Fruit fly (Drosophila melanogaster) whole organism, pupa: ENCODE results near the gene CG4009.

Experiments
- CG10348 ChIP-seq: fragments of 200-800 bp; sonication (Bioruptor generic); IDR thresholded peaks from 2 replicates; pipeline ENCODE4 v1.3.6; 2022; ENCODE audit warnings: missing biosample characterization, missing genetic modification characterization
- CG12605 ChIP-seq: fragments of 200-800 bp; sonication (Bioruptor generic); IDR thresholded peaks from 2 replicates; pipeline ENCODE4 v1.3.6; 2022; ENCODE audit warnings: missing biosample characterization, missing genetic modification characterization
- CG13204 ChIP-seq: fragments of 200-800 bp; sonication (Bioruptor generic); optimal IDR thresholded peaks from 2 replicates; lab custom pipeline; 2018; ENCODE audit warnings: missing biosample characterization, mild to moderate bottlenecking, missing genetic modification characterization, moderate library complexity
- CG14655 ChIP-seq: fragments of 200-800 bp; sonication (Bioruptor generic); optimal IDR thresholded peaks from 3 replicates; lab custom pipeline; 2017; ENCODE audit warnings: mild to moderate bottlenecking, missing biosample characterization, missing genetic modification reagents, missing genetic modification characterization
- CG15710 ChIP-seq: fragments of 200-800 bp; sonication (Bioruptor generic); optimal IDR thresholded peaks from 2 replicates; lab custom pipeline; 2018; ENCODE audit warnings: missing biosample characterization, mild to moderate bottlenecking, missing genetic modification characterization, moderate library complexity
- CG17806 ChIP-seq: fragments of 200-800 bp; sonication (Bioruptor generic); optimal IDR thresholded peaks from 2 replicates; lab custom pipeline; 2018; ENCODE audit warnings: missing biosample characterization, mild to moderate bottlenecking, missing genetic modification characterization, moderate library complexity
- CG32121 ChIP-seq: fragments of 200-800 bp; sonication (Bioruptor generic); IDR thresholded peaks from 2 replicates; pipeline ENCODE4 v1.3.6; 2022; ENCODE audit warnings: missing biosample characterization, missing genetic modification characterization
- CG34367 ChIP-seq: fragments of 200-800 bp; sonication (Bioruptor generic); optimal IDR thresholded peaks from 2 replicates; lab custom pipeline; 2018; ENCODE audit warnings: missing biosample characterization, mild to moderate bottlenecking, missing genetic modification characterization
- CG4496 ChIP-seq: fragments of 200-800 bp; sonication (Bioruptor generic); IDR thresholded peaks from 3 replicates; pipeline ENCODE4 v1.3.6; 2022; ENCODE audit warnings: missing biosample characterization, missing genetic modification characterization
- CG8159 ChIP-seq: fragments of 200-800 bp; sonication (Bioruptor generic); optimal IDR thresholded peaks from 3 replicates; lab custom pipeline; 2018; ENCODE audit warnings: missing biosample characterization, mild to moderate bottlenecking, missing genetic modification characterization, moderate library complexity
- CG8301 ChIP-seq: fragments of 200-800 bp; sonication (Bioruptor generic); optimal IDR thresholded peaks from 2 replicates; lab custom pipeline; 2018; ENCODE audit warnings: missing biosample characterization, mild to moderate bottlenecking, missing genetic modification characterization
- CG9948 ChIP-seq: fragments of 200-800 bp; sonication (Bioruptor generic); optimal IDR thresholded peaks from 2 replicates; lab custom pipeline; 2018; ENCODE audit warnings: missing biosample characterization, mild to moderate bottlenecking, missing genetic modification characterization, moderate library complexity
- D1 ChIP-seq: fragments of 200-800 bp; sonication (Bioruptor generic); optimal IDR thresholded peaks from 2 replicates; lab custom pipeline; 2018; ENCODE audit warnings: missing biosample characterization, mild to moderate bottlenecking, missing genetic modification characterization, moderate library complexity
- EcR ChIP-seq: fragments of 200-800 bp; sonication (Bioruptor generic); optimal IDR thresholded peaks from 3 replicates; lab custom pipeline; 2019; ENCODE audit warnings: missing biosample characterization, missing genetic modification characterization, mild to moderate bottlenecking, moderate library complexity, missing genetic modification reagents
- Ets98B ChIP-seq: fragments of 200-800 bp; sonication (Bioruptor generic); IDR thresholded peaks from 2 replicates; pipeline ENCODE4 v1.3.6; 2022; ENCODE audit warnings: missing biosample characterization, missing genetic modification characterization
- Pif1A ChIP-seq: fragments of 200-800 bp; sonication (Bioruptor generic); optimal IDR thresholded peaks from 3 replicates; lab custom pipeline; 2016; ENCODE audit warnings: missing biosample characterization, missing genetic modification characterization
- Pif1B ChIP-seq: fragments of 200-800 bp; sonication (Bioruptor generic); optimal IDR thresholded peaks from 3 replicates; lab custom pipeline; 2016; ENCODE audit warnings: missing biosample characterization, missing genetic modification characterization
- Snoo ChIP-seq: fragments of 200-800 bp; sonication (Bioruptor generic); optimal IDR thresholded peaks from 3 replicates; lab custom pipeline; 2017; ENCODE audit warnings: missing biosample characterization, mild to moderate bottlenecking, missing genetic modification characterization, inconsistent platforms
- fd96Ca ChIP-seq: fragments of 200-800 bp; sonication (Bioruptor generic); IDR thresholded peaks from 3 replicates; pipeline ENCODE4 v1.3.6; 2022; ENCODE audit warnings: missing biosample characterization, missing genetic modification characterization
- gl ChIP-seq: fragments of 200-800 bp; sonication (Bioruptor generic); optimal IDR thresholded peaks from 2 replicates; lab custom pipeline; 2018; ENCODE audit warnings: missing biosample characterization, mild to moderate bottlenecking, missing genetic modification characterization
- rn ChIP-seq: fragments of 200-800 bp; sonication (Bioruptor generic); IDR thresholded peaks from 2 replicates; pipeline ENCODE4 v1.3.6; 2022; ENCODE audit warnings: missing biosample characterization, missing genetic modification characterization

The CG4009 gene

DNA sequence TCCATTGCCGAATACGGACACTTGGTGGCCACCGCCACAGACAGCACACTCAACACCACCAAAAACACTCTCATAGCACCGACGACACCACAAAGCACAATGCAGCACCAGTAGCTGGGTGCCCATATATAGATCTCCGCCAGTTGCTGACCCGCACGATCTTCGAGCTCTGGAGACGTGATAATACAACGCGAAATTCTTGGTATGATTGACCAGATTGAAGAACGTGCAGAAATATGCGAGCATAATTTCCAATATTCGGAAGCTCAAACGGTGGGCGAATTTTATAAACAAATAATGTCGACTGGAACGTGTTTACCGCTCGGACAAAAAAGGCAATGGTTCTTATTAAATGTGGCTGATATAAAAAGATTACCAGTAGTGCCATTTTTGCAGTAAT, at the start of gene CG4009:
CG4009 (minus strand) TSS at position 101 of the 400 bp plus-strand sequence.
- no peak for TF ChIP-seq CG17806 (tag; lab: Kevin White, UChicago)
- TF ChIP-seq CG13204 (GFP tag; lab: Kevin White, UChicago), result no peak
- TF ChIP-seq D1 (tag; lab: Kevin White, UChicago), result no peak
- TF ChIP-seq Ets98B, result no peak
- TF ChIP-seq CG8301 (tag; lab: Kevin White, UChicago), result no peak
- TF ChIP-seq CG32121 (GFP tag; lab: Robert Waterston, UW), result no peak
- no peak for TF ChIP-seq CG34367
- no peak for TF ChIP-seq CG12605 (GFP tag; lab: Robert Waterston, UW)
- TF ChIP-seq Pif1B (GFP tag; lab: Kevin White, UChicago), result no peak
- TF ChIP-seq rn (GFP tag; lab: Robert Waterston, UW), result no peak
- no peak for TF ChIP-seq EcR
- no peak for TF ChIP-seq fd96Ca
- TF ChIP-seq CG10348 (GFP tag; lab: Robert Waterston, UW), result no peak
- TF ChIP-seq Snoo, result no peak
- TF ChIP-seq CG4496 (GFP tag; lab: Robert Waterston, UW), result no peak
- TF ChIP-seq CG9948 (tag; lab: Kevin White, UChicago), result no peak
- no peak for TF ChIP-seq CG14655 (GFP tag; lab: Kevin White, UChicago)

DNA sequence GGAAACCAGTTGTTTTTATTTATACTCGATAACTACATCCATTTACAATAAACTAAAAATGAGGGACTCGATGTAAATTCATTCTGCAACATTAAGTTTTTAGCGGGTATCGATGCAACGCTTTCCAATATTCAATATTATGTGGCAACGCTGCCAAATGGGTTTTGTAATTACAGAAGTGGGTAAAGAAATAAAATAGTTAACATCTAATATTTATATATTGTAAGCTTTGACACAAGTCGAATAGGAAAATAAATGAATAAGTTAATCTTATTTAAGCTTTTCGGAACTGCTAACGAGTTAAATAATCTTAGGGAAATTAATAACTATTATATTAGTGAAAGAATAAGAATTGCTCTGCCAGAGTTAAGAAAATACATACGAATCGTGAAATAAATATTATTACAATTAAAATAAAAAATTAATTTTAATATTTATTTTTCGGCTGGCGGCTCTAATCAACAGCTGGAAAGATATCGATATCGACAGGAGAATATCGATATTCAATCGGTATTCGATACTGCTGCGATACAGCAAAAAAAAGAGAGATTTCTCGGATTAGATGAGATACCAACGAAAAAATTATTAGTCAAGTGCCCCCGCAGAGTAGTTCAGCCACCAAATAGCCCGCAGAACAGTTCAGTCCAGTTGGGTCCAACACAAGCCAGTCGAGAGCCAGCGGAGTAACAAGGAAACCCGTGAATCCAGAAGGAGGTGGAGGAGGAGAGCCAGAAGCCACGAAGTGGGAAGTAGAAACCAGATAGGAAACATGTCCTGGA, 49.4 kb upstream of the CG4009 start, which contains the start of gene GckIII:
GckIII (plus strand) TSS at position 485 of the 779 bp plus-strand sequence.
- TF ChIP-seq D1 (tag; lab: Kevin White, UChicago), result no peak
- no peak for TF ChIP-seq Pif1B (GFP tag; lab: Kevin White, UChicago)
- TF ChIP-seq CG34367, result no peak
- no peak for TF ChIP-seq CG4496 (GFP tag; lab: Robert Waterston, UW)
- TF ChIP-seq fd96Ca, result no peak
- TF ChIP-seq CG32121 (GFP tag; lab: Robert Waterston, UW), result no peak
- no peak for TF ChIP-seq gl (tag; lab: Kevin White, UChicago)
- no peak for TF ChIP-seq CG12605 (GFP tag; lab: Robert Waterston, UW)
- TF ChIP-seq Ets98B, result no peak
- TF ChIP-seq CG10348 (GFP tag; lab: Robert Waterston, UW), result no peak
- no peak for TF ChIP-seq rn (GFP tag; lab: Robert Waterston, UW)
- no peak for TF ChIP-seq Snoo
- TF ChIP-seq CG8159, result no peak
- no peak for TF ChIP-seq CG13204 (GFP tag; lab: Kevin White, UChicago)
- TF ChIP-seq, all 21 proteins: peak for 0

DNA sequence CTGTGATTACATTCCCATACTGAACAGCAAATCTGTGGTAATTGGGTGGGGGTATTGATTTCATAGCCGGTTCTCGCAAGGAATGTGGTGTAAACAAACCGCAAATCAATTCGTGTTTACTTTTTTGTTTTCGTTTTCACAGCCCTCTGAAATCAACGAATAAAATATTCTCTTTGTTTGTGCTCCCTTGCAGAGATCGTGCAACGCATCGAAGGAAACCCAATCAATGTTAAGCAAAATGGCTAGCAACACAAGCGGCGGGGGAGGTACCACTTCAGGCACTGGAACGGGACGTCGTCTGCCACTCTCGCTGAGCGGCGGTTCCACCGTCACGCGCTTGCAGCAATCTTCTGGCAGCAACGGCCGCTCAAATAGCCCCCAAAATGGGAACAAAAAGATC, 46.6 kb upstream of the CG4009 start:
- TF ChIP-seq CG34367 (no peak), EcR (peak; percentile 4), D1 (tag; lab: Kevin White, UChicago) (no peak), Snoo (no peak), CG17806 (tag; lab: Kevin White, UChicago) (no peak), Pif1A (GFP tag; lab: Kevin White, UChicago) (no peak), CG15710 (tag; lab: Kevin White, UChicago) (no peak), CG8159 (no peak), CG9948 (tag; lab: Kevin White, UChicago) (no peak)

DNA sequence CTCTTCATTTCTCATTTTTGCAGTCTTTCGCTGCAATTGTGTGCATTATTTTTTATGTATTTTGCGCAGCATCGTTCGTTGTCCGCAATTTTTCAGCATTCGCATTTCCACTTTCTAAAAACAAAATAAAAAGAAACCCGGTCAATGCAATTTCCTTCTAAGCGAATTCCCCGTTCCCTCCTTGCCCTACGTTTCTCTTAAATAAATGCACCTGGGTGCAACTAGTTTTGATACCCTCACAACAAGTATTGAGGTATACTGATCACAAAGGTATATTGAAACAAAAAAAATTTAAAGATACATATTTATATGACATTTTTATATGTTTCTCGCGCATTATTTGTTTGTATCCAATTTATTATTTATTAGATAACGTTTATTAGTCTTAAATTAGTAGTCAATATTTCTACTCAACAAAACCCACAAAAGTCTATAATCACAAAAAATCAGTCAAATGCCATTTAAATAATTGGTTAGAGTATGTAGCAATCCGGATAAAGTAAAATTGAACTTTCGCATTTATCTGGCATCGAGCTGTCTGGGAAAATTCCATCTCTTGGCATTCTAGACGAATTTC, 45.6 kb upstream of the CG4009 start:
- TF ChIP-seq CG15710 (tag; lab: Kevin White, UChicago) (peak; percentile 84), CG10348 (GFP tag; lab: Robert Waterston, UW) (0 out of 2 replicates have a peak, but pooled peaks have one; percentile 46), CG12605 (GFP tag; lab: Robert Waterston, UW) (peak; percentile 58; the same call in 1 of the 2 replicates), CG34367 (peak; percentile 53), CG17806 (tag; lab: Kevin White, UChicago) (peak; percentile 73), rn (GFP tag; lab: Robert Waterston, UW) (no peak), gl (tag; lab: Kevin White, UChicago) (no peak), fd96Ca (peak; percentile 35; the same call in 1 of the 3 replicates), CG4496 (GFP tag; lab: Robert Waterston, UW) (peak; percentile 56; the same call in 2 of the 3 replicates), Ets98B (no peak; the same call in none of the 2 replicates), Pif1A (GFP tag; lab: Kevin White, UChicago) (no peak), CG13204 (GFP tag; lab: Kevin White, UChicago) (no peak), CG32121 (GFP tag; lab: Robert Waterston, UW) (peak; percentile 88; the same call in 1 of the 2 replicates), CG9948 (tag; lab: Kevin White, UChicago) (peak; percentile 80), CG14655 (GFP tag; lab: Kevin White, UChicago) (no peak), CG8159 (peak; percentile 85), EcR (peak; percentile 39), Snoo (no peak), Pif1B (GFP tag; lab: Kevin White, UChicago) (peak; percentile 71), D1 (tag; lab: Kevin White, UChicago) (no peak), CG8301 (tag; lab: Kevin White, UChicago) (peak; percentile 91)

DNA sequence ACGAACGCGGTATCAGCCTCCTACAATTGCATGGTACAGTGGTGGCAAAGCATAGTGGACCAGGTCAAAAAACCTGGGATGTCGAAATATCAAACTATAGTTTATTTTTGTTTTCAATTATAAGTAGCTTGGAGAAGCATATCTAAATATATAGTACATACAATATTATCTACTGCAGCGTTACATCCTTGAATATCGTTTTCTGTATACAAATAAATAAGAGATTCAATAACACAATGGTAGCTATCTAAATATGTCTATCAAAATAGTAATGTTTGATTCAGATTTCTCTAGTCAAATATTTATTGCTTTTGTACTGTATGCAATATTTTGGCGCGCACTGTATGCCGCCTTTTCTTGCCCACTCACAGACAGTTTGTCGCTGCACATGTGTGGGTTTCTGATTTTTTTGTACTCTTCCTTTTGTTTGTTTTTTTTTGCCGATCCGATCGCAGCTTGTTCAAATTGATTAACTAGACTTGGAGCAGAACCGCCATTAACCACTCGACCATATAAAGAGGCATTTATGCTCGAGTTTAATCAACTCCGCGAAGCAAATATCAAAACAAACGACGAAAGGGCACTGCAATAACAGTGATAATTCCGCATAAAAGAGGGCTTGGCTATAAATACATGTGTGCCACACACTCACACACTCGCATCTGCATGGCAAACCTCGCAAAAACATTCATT, 45.0 kb upstream of the CG4009 start:
- peak; percentile 94 for TF ChIP-seq CG13204 (GFP tag; lab: Kevin White, UChicago)
- peak; percentile 99 for TF ChIP-seq D1 (tag; lab: Kevin White, UChicago)
- TF ChIP-seq Pif1B (GFP tag; lab: Kevin White, UChicago), result peak; percentile 95
- peak; percentile 94 for TF ChIP-seq Ets98B
- TF ChIP-seq gl (tag; lab: Kevin White, UChicago), result peak; percentile 89
- peak; percentile 96 for TF ChIP-seq CG32121 (GFP tag; lab: Robert Waterston, UW)
- peak; percentile 98 for TF ChIP-seq Pif1A (GFP tag; lab: Kevin White, UChicago)
- peak; percentile 99 for TF ChIP-seq CG14655 (GFP tag; lab: Kevin White, UChicago)
- peak; percentile 97 for TF ChIP-seq Snoo
- TF ChIP-seq CG4496 (GFP tag; lab: Robert Waterston, UW), result peak; percentile 96
- peak; percentile 74 for TF ChIP-seq CG10348 (GFP tag; lab: Robert Waterston, UW)
- peak; percentile 92 for TF ChIP-seq EcR
- peak; percentile 97 for TF ChIP-seq CG9948 (tag; lab: Kevin White, UChicago)
- TF ChIP-seq CG8159, result peak; percentile 98
- peak; percentile 92 for TF ChIP-seq rn (GFP tag; lab: Robert Waterston, UW)
- TF ChIP-seq CG34367, result peak; percentile 96
- peak; percentile 97 for TF ChIP-seq CG15710 (tag; lab: Kevin White, UChicago)
- peak; percentile 88 for TF ChIP-seq fd96Ca
- peak; percentile 90 for TF ChIP-seq CG12605 (GFP tag; lab: Robert Waterston, UW)
- TF ChIP-seq CG17806 (tag; lab: Kevin White, UChicago), result peak; percentile 97
- peak; percentile 98 for TF ChIP-seq CG8301 (tag; lab: Kevin White, UChicago)
